Worm (Caenorhabditis elegans): ENCODE results near the gene srw-112.

The srw-112 gene

DNA sequence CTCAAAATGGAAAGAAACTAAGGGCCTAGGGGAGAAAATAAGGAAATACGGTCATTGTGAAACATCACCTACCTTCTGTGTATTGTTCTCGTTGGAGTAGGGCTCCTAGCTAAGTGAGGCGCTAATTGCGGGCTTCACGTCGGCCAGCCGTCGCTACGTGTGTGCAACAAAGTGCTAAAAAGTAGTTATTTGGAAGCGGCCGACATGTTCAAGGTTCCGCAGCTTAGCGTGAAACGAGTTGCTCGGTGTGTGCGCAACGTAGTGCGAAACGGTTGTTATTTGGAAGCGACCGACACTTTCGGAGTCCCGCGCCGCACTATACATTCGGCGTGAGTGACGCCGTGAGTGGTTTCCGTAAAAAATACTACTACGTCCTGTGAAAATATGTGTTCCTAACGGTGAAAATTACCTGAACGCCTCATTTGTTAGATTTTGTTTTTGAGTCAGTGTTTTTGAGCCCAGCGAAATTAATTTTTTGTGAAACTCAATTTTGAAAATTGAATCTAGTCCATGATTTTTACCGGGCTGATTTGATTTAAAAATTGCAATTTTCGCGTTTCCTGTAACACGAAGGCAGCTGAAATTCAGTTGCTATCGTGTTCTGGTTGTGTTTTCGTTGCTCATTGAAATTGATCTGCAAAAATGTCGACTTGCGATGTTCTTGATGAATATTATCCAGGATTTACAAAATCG lies 34.4 kb downstream of the srw-112 start, which contains the start of gene srw-129:
srw-129 (plus strand) TSS at position 643 of the 693 bp plus-strand sequence.
- TF ChIP-seq cnd-1 (tag; optimal IDR thresholded peaks at IDR 0.05) (no peak), ceh-83 (GFP tag; optimal IDR thresholded peaks at IDR 0.05) (no peak), ceh-43 (GFP tag; optimal IDR thresholded peaks at IDR 0.05) (no peak), ztf-11 (tag; optimal IDR thresholded peaks at IDR 0.05) (no peak), blmp-1 (tag; optimal IDR thresholded peaks at IDR 0.05) (no peak), mls-2 (tag; optimal IDR thresholded peaks at IDR 0.05) (no peak), snpc-4 (tag; optimal IDR thresholded peaks at IDR 0.05) (no peak), lsy-2 (tag; optimal IDR thresholded peaks at IDR 0.05) (no peak), lin-32 (GFP tag; optimal IDR thresholded peaks at IDR 0.05) (no peak), drap-1 (GFP tag; optimal IDR thresholded peaks at IDR 0.05) (no peak), hlh-1 (tag; optimal IDR thresholded peaks at IDR 0.05) (no peak), nhr-76 (tag; optimal IDR thresholded peaks at IDR 0.05) (no peak), sptf-1 (tag; optimal IDR thresholded peaks at IDR 0.05) (no peak), ham-2 (GFP tag; optimal IDR thresholded peaks at IDR 0.05) (no peak), tbx-8 (GFP tag; optimal IDR thresholded peaks at IDR 0.05) (no peak), M03D4.4 (tag; optimal IDR thresholded peaks at IDR 0.05) (no peak), sem-2 (GFP tag; optimal IDR thresholded peaks at IDR 0.05) (no peak), unc-120 (tag; optimal IDR thresholded peaks at IDR 0.05; ENCODE audit: poor library complexity, severe bottlenecking) (no peak), nhr-2 (tag; optimal IDR thresholded peaks at IDR 0.05) (no peak)

DNA sequence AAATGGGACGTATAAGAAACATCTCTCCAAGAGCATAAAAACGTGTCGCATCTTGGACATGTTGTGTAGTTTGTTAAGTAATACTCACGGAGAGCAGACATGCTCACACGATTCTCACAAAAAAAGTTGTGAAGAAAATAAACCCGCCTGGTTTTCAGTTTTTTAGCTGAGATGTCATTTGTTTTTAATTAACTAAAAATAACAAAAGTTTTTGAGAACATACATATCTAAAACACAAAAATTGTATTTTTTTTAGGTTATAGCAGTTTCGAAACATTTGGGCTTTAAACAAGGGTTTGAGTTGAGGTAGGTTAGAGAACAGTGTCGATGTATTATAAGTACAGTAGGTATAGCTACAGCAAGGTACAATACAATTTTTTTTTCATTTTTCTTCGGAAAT lies 41.1 kb downstream of the srw-112 start, which contains the start of gene srh-88:
srh-88 (minus strand) TSS at position 101 of the 400 bp plus-strand sequence.
- no peak for TF ChIP-seq lin-13 (tag; optimal IDR thresholded peaks at IDR 0.05)
- no peak for TF ChIP-seq unc-120 (tag; optimal IDR thresholded peaks at IDR 0.05; ENCODE audit: poor library complexity, severe bottlenecking)
- TF ChIP-seq nhr-76 (tag; optimal IDR thresholded peaks at IDR 0.05) = no peak
- no peak for TF ChIP-seq cnd-1 (tag; optimal IDR thresholded peaks at IDR 0.05)
- TF ChIP-seq ces-1 (GFP tag; optimal IDR thresholded peaks at IDR 0.05) = no peak
- TF ChIP-seq mab-5 (tag; optimal IDR thresholded peaks at IDR 0.05) = no peak
- TF ChIP-seq unc-62 (GFP tag; optimal IDR thresholded peaks at IDR 0.05) = no peak
- no peak for TF ChIP-seq blmp-1 (tag; optimal IDR thresholded peaks at IDR 0.05)
- no peak for TF ChIP-seq sptf-1 (tag; optimal IDR thresholded peaks at IDR 0.05)
- no peak for TF ChIP-seq unc-39 (tag; optimal IDR thresholded peaks at IDR 0.05)
- no peak for TF ChIP-seq nhr-2 (tag; optimal IDR thresholded peaks at IDR 0.05)
- no peak for TF ChIP-seq pha-4 (tag; optimal IDR thresholded peaks at IDR 0.05)
- TF ChIP-seq ceh-83 (GFP tag; optimal IDR thresholded peaks at IDR 0.05) = no peak
- no peak for TF ChIP-seq ztf-11 (tag; optimal IDR thresholded peaks at IDR 0.05)
- no peak for TF ChIP-seq ceh-43 (GFP tag; optimal IDR thresholded peaks at IDR 0.05)
- no peak for TF ChIP-seq tbx-8 (GFP tag; optimal IDR thresholded peaks at IDR 0.05)
- no peak for TF ChIP-seq nhr-12 (tag; optimal IDR thresholded peaks at IDR 0.05)
- TF ChIP-seq elt-3 (tag; optimal IDR thresholded peaks at IDR 0.05) = no peak
- no peak for TF ChIP-seq flh-1 (GFP tag; optimal IDR thresholded peaks at IDR 0.05)

DNA sequence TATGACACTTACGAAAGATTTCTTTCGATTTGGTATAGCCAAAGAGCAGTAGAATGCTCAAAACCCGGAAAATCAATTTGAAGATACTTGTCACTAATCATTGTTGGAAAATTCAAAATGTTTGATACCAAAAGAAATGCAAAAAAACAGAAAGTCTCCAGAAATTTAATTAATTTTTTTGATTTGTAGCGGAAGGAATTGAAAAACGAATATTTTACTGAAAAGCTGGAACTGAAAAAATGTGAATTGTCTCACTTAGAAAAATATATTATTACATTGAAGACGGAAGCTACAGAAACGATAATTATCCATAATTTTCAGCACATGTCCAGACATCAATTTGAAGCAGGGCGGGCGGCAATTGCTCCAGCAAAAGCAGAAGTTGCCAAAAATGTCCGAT lies 42.9 kb downstream of the srw-112 start, which contains the start of gene srw-138:
srw-138 (minus strand) TSS at position 101 of the 400 bp plus-strand sequence.
- TF ChIP-seq lsy-2 (tag; optimal IDR thresholded peaks at IDR 0.05) (no peak), ztf-11 (tag; optimal IDR thresholded peaks at IDR 0.05) (no peak), sem-2 (GFP tag; optimal IDR thresholded peaks at IDR 0.05) (no peak), elt-3 (tag; optimal IDR thresholded peaks at IDR 0.05) (no peak), nhr-2 (tag; optimal IDR thresholded peaks at IDR 0.05) (no peak), ceh-39 (tag; optimal IDR thresholded peaks at IDR 0.05) (no peak), zip-8 (tag; optimal IDR thresholded peaks at IDR 0.05) (no peak), elt-1 (tag; optimal IDR thresholded peaks at IDR 0.05; ENCODE audit: borderline replicate concordance, insufficient read depth) (no peak), mep-1 (tag; optimal IDR thresholded peaks at IDR 0.05) (no peak)

DNA sequence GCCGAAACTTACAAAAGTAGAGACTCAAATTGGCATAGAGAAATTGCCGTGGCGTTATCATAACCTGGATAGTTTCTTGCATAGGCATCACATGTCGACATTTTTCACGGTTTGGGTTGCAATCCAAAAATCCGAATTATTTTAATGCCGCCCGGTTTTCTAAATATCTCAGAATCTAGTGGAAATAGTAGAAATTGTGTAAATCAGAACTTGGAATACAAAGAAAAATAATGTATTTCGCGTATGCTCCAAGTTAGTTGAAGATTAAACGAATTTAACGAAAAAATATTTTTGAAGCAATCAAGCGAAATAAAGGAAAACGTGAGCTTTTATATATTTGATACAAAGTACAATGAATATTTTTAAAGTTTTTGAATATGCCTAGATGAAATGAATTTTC lies 45.0 kb downstream of the srw-112 start, which contains the start of gene srw-144:
srw-144 (minus strand) TSS at position 101 of the 400 bp plus-strand sequence.
- TF ChIP-seq lin-32 (GFP tag; optimal IDR thresholded peaks at IDR 0.05) (no peak), nhr-28 (tag; optimal IDR thresholded peaks at IDR 0.05) (no peak), tbx-8 (GFP tag; optimal IDR thresholded peaks at IDR 0.05) (no peak), mls-2 (tag; optimal IDR thresholded peaks at IDR 0.05) (no peak), snpc-4 (tag; optimal IDR thresholded peaks at IDR 0.05) (no peak), blmp-1 (tag; optimal IDR thresholded peaks at IDR 0.05) (no peak), ceh-39 (tag; optimal IDR thresholded peaks at IDR 0.05) (no peak), flh-1 (GFP tag; optimal IDR thresholded peaks at IDR 0.05) (no peak), nhr-237 (tag; optimal IDR thresholded peaks at IDR 0.05) (no peak), ceh-43 (GFP tag; optimal IDR thresholded peaks at IDR 0.05) (no peak), unc-120 (tag; optimal IDR thresholded peaks at IDR 0.05; ENCODE audit: poor library complexity, severe bottlenecking) (no peak), nhr-2 (tag; optimal IDR thresholded peaks at IDR 0.05) (no peak), lin-13 (tag; optimal IDR thresholded peaks at IDR 0.05) (no peak), cnd-1 (tag; optimal IDR thresholded peaks at IDR 0.05) (no peak)

Measured in whole organism, mixed stage, embryonic.